Worm (Caenorhabditis elegans) whole organism, L2 larva: ENCODE data around the gene ZK218.11.

ENCODE experiments used
- C34F6.9 ChIP-seq: fragments of 150-350 bp; optimal IDR thresholded peaks from 2 replicates; lab custom pipeline; 2014; ENCODE audit warnings: missing biosample characterization, missing genetic modification characterization
- F13H6.1 ChIP-seq: sonication (generic microtip); optimal IDR thresholded peaks from 2 replicates; lab custom pipeline; 2016; ENCODE audit warnings: missing genetic modification characterization, missing compliant biosample characterization
- R02D3.7 ChIP-seq: fragments of 150-350 bp; optimal IDR thresholded peaks from 2 replicates; lab custom pipeline; 2014; ENCODE audit warnings: missing biosample characterization, missing genetic modification characterization
- Y55F3AM.14 ChIP-seq: fragments of 200-800 bp; sonication (Bioruptor generic); optimal IDR thresholded peaks from 2 replicates; lab custom pipeline; 2018; ENCODE audit warnings: mild to moderate bottlenecking, missing genetic modification characterization, missing compliant biosample characterization
- ZK546.5 ChIP-seq: sonication (generic microtip); optimal IDR thresholded peaks from 2 replicates; lab custom pipeline; 2017; ENCODE audit warnings: missing biosample characterization, missing genetic modification characterization
- alr-1 ChIP-seq: fragments of 150-350 bp; optimal IDR thresholded peaks from 2 replicates; lab custom pipeline; 2014; ENCODE audit warnings: missing biosample characterization, missing genetic modification characterization
- aly-2 ChIP-seq: fragments of 150-350 bp; optimal IDR thresholded peaks from 2 replicates; lab custom pipeline; 2014; ENCODE audit warnings: missing biosample characterization, missing genetic modification characterization
- ama-1 ChIP-seq: fragments of 150-350 bp; optimal IDR thresholded peaks from 2 replicates; lab custom pipeline; 2018; ENCODE audit warnings: inconsistent platforms
- ceh-82 ChIP-seq: fragments of 150-350 bp; optimal IDR thresholded peaks from 2 replicates; lab custom pipeline; 2014; ENCODE audit warnings: missing biosample characterization, missing genetic modification characterization
- crh-2 ChIP-seq: sonication (generic microtip); optimal IDR thresholded peaks from 2 replicates; lab custom pipeline; 2017; ENCODE audit warnings: missing biosample characterization, missing genetic modification characterization
- dmd-4 ChIP-seq: sonication (generic microtip); optimal IDR thresholded peaks from 2 replicates; lab custom pipeline; 2017; ENCODE audit warnings: missing biosample characterization, missing genetic modification characterization
- egl-27 ChIP-seq: sonication (generic microtip); optimal IDR thresholded peaks from 3 replicates; lab custom pipeline; 2017; ENCODE audit warnings: missing biosample characterization, missing genetic modification reagents, missing genetic modification characterization
- elt-1 ChIP-seq: fragments of 150-350 bp; optimal IDR thresholded peaks from 2 replicates; lab custom pipeline; 2014; ENCODE audit warnings: missing biosample characterization, missing genetic modification characterization
- elt-3 ChIP-seq: sonication (generic microtip); optimal IDR thresholded peaks from 2 replicates; lab custom pipeline; 2017; ENCODE audit warnings: missing biosample characterization, missing genetic modification characterization
- fos-1 ChIP-seq: fragments of 150-350 bp; optimal IDR thresholded peaks from 2 replicates; lab custom pipeline; 2014; ENCODE audit warnings: missing biosample characterization, missing genetic modification characterization
- gmeb-1 ChIP-seq: fragments of 150-350 bp; optimal IDR thresholded peaks from 2 replicates; lab custom pipeline; 2014; ENCODE audit warnings: missing biosample characterization, missing genetic modification characterization
- lin-11 ChIP-seq: fragments of 150-350 bp; sonication (generic microtip); optimal IDR thresholded peaks from 2 replicates; lab custom pipeline; 2014; ENCODE audit warnings: missing biosample characterization, missing genetic modification characterization, inconsistent platforms, mixed read lengths
- lsy-2 ChIP-seq, 2 experiments: fragments of 150-350 bp in 1 of 2; sonication (generic microtip) in 1 of 2; optimal IDR thresholded peaks; 2 replicates each; lab custom pipeline; 2014 to 2017; ENCODE audit warnings: missing biosample characterization in 2 of 2, missing genetic modification characterization in 2 of 2
- mab-5 ChIP-seq: fragments of 150-350 bp; optimal IDR thresholded peaks from 2 replicates; lab custom pipeline; 2014; ENCODE audit warnings: missing biosample characterization, missing genetic modification characterization
- mbf-1 ChIP-seq: sonication (generic microtip); optimal IDR thresholded peaks from 2 replicates; lab custom pipeline; 2017; ENCODE audit warnings: missing biosample characterization, missing genetic modification characterization
- mdl-1 ChIP-seq, 2 experiments: fragments of 150-350 bp in 1 of 2; sonication (generic microtip) in 1 of 2; optimal IDR thresholded peaks; 2 replicates each; lab custom pipeline; 2017; ENCODE audit warnings: missing biosample characterization in 2 of 2, missing genetic modification characterization in 2 of 2
- nhr-11 ChIP-seq: fragments of 150-350 bp; optimal IDR thresholded peaks from 2 replicates; lab custom pipeline; 2014; ENCODE audit warnings: missing biosample characterization, missing genetic modification characterization
- nhr-12 ChIP-seq: fragments of 150-350 bp; optimal IDR thresholded peaks from 2 replicates; lab custom pipeline; 2014; ENCODE audit warnings: missing biosample characterization, missing genetic modification characterization
- nhr-129 ChIP-seq: fragments of 150-350 bp; optimal IDR thresholded peaks from 2 replicates; lab custom pipeline; 2014; ENCODE audit warnings: missing biosample characterization, missing genetic modification characterization
- nhr-21 ChIP-seq: fragments of 150-350 bp; optimal IDR thresholded peaks from 2 replicates; lab custom pipeline; 2014; ENCODE audit warnings: missing biosample characterization, missing genetic modification characterization
- nhr-25 ChIP-seq: fragments of 150-350 bp; sonication (generic microtip); optimal IDR thresholded peaks from 3 replicates; lab custom pipeline; 2014; ENCODE audit warnings: missing biosample characterization, missing genetic modification characterization
- nhr-6 ChIP-seq: fragments of 150-350 bp; optimal IDR thresholded peaks from 2 replicates; lab custom pipeline; 2014; ENCODE audit warnings: missing biosample characterization, missing genetic modification characterization
- nhr-77 ChIP-seq: fragments of 150-350 bp; optimal IDR thresholded peaks from 2 replicates; lab custom pipeline; 2014; ENCODE audit warnings: missing biosample characterization, missing genetic modification characterization
- peb-1 ChIP-seq: fragments of 150-350 bp; optimal IDR thresholded peaks from 2 replicates; lab custom pipeline; 2014; ENCODE audit warnings: missing biosample characterization, missing genetic modification characterization
- sem-4 ChIP-seq: fragments of 150-350 bp; optimal IDR thresholded peaks from 2 replicates; lab custom pipeline; 2014; ENCODE audit warnings: missing biosample characterization, missing genetic modification reagents, missing genetic modification characterization
- skn-1 ChIP-seq: sonication (generic microtip); optimal IDR thresholded peaks from 2 replicates; lab custom pipeline; 2017; ENCODE audit warnings: missing biosample characterization, missing genetic modification characterization
- sma-9 ChIP-seq, 2 experiments: fragments of 150-350 bp in 1 of 2; sonication (generic microtip) in 1 of 2; optimal IDR thresholded peaks; 2 replicates each; lab custom pipeline; 2014 to 2016; ENCODE audit warnings: missing genetic modification characterization in 2 of 2, mild to moderate bottlenecking in 1 of 2, missing biosample characterization in 1 of 2, missing compliant biosample characterization in 1 of 2, missing genetic modification reagents in 1 of 2, moderate library complexity in 1 of 2
- snpc-4 ChIP-seq: fragments of 150-350 bp; optimal IDR thresholded peaks from 2 replicates; lab custom pipeline; 2014; ENCODE audit warnings: missing biosample characterization, missing genetic modification characterization
- unc-39 ChIP-seq: fragments of 150-350 bp; optimal IDR thresholded peaks from 2 replicates; lab custom pipeline; 2014; ENCODE audit warnings: missing biosample characterization, missing genetic modification characterization
- unc-62 ChIP-seq: fragments of 150-350 bp; optimal IDR thresholded peaks from 2 replicates; lab custom pipeline; 2014; ENCODE audit warnings: missing biosample characterization, missing genetic modification reagents, missing genetic modification characterization
- zag-1 ChIP-seq: fragments of 150-350 bp; optimal IDR thresholded peaks from 2 replicates; lab custom pipeline; 2014; ENCODE audit warnings: missing biosample characterization, missing genetic modification characterization
- ztf-1 ChIP-seq: fragments of 200-800 bp; sonication (Bioruptor generic); conservative IDR thresholded peaks from 2 replicates; pipeline ENCODE4 v1.3.6; 2022; ENCODE audit warnings: missing genetic modification characterization, missing compliant biosample characterization
- ztf-4 ChIP-seq: fragments of 150-350 bp; optimal IDR thresholded peaks from 2 replicates; lab custom pipeline; 2014; ENCODE audit warnings: missing biosample characterization, missing genetic modification characterization

ZK218.11 gene

DNA sequence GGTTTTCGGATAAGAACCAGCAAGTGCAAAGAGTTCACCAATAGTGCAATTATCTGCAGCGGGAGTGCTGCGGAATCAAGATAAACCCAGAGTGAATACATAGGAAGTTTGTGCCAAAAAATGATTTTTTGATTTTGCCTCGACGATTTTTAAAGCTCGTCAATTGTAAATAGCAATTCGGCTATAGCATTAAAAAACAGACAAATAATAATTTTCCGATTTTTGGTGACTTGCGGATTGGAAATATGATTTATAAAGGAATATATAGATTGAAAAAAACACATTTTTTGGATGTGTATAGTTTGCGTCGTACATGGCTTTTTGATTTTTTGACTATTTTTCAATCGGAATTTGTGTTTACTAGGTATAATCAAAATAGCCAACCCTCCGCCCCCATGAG is 28.4 kb downstream of the ZK218.11 start, which contains the start of gene srw-20:
TSS of gene srw-20 (minus strand) at position 101 of the 400 bp plus-strand sequence.
- TF ChIP-seq nhr-129 (tag; lab: Kevin White, UChicago), result no peak
- no peak for TF ChIP-seq mdl-1 (tag; optimal IDR thresholded peaks at IDR 0.05; lab: Kevin White, UChicago)
- no peak for TF ChIP-seq lin-11 (tag; lab: Kevin White, UChicago)
- no peak for TF ChIP-seq ceh-82 (tag; lab: Kevin White, UChicago)
- no peak for TF ChIP-seq skn-1
- TF ChIP-seq fos-1 (tag; lab: Kevin White, UChicago), result no peak
- TF ChIP-seq ztf-1 (GFP tag; lab: Robert Waterston, UW), result no peak
- no peak for TF ChIP-seq elt-3
- no peak for TF ChIP-seq ztf-4
- TF ChIP-seq F13H6.1 (tag; lab: Kevin White, UChicago), result no peak
- TF ChIP-seq nhr-77 (tag; lab: Kevin White, UChicago), result no peak

DNA sequence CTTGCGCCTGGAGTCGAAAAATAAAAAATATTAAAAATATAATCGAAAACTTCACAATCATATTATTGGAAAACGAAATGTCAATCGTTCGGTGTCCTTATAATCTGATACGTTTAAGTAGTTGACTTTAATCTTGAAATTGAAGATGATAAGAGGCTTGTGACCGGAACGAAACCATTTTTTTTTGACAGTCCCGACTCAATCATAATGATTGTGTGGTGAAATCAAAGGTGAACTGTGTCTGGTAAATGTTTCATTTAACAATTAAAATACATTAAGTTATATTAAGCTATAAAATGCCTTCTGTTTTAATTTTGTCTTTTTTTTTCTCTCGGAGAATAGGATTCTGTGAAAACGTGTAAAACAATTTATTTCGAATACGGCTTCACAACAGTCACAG is 30.3 kb downstream of the ZK218.11 start, which contains the start of gene T05E12.3:
TSS of gene T05E12.3 (minus strand) at position 101 of the 400 bp plus-strand sequence.
- no peak for TF ChIP-seq sma-9 (GFP tag; optimal IDR thresholded peaks at IDR 0.05; lab: Kevin White, UChicago)
- TF ChIP-seq sma-9 (tag; optimal IDR thresholded peaks at IDR 0.05; lab: Kevin White, UChicago), result no peak
- no peak for TF ChIP-seq C34F6.9
- no peak for TF ChIP-seq lin-11 (tag; lab: Kevin White, UChicago)
- no peak for TF ChIP-seq zag-1 (tag; lab: Kevin White, UChicago)
- no peak for TF ChIP-seq F13H6.1 (tag; lab: Kevin White, UChicago)
- no peak for TF ChIP-seq lsy-2 (tag; optimal IDR thresholded peaks at IDR 0.05; lab: Kevin White, UChicago)
- TF ChIP-seq ama-1 (lab: Kevin White, UChicago), result no peak
- no peak for TF ChIP-seq unc-39 (tag; lab: Kevin White, UChicago)
- TF ChIP-seq nhr-11 (tag; lab: Kevin White, UChicago), result no peak
- TF ChIP-seq ztf-4, result no peak
- no peak for TF ChIP-seq peb-1 (tag; lab: Kevin White, UChicago)
- TF ChIP-seq egl-27 (tag; lab: Kevin White, UChicago), result no peak
- TF ChIP-seq snpc-4 (tag; lab: Kevin White, UChicago), result no peak
- no peak for TF ChIP-seq gmeb-1 (tag; lab: Kevin White, UChicago)
- TF ChIP-seq, all 48 proteins: peak for 0

DNA sequence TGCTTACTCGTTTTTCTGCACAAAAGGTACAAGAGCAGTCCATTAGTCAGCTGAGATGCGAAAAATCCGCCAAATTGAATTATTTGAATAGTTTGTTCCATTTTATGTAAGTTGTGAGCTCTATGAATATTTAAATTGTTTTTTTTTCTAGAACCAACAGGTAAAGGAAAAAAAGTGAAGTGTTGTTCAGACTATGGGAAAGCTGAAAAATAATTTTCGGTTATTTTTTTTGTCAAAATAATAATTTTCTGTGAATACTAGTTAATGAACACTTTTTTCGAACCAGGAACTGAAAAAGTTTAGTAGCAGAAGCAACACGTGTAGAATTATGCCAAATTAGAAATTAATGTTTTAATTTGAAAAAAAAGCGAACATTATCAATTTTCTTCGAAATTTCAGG is 32.3 kb downstream of the ZK218.11 start, which contains the start of gene str-125:
TSS of gene str-125 (minus strand) at position 101 of the 400 bp plus-strand sequence.
- no peak for TF ChIP-seq ztf-1 (GFP tag; lab: Robert Waterston, UW)
- no peak for TF ChIP-seq R02D3.7 (tag; lab: Kevin White, UChicago)
- TF ChIP-seq elt-1, result no peak
- no peak for TF ChIP-seq sem-4 (tag; lab: Kevin White, UChicago)
- no peak for TF ChIP-seq nhr-25 (tag; lab: Kevin White, UChicago)
- no peak for TF ChIP-seq nhr-21 (tag; lab: Kevin White, UChicago)
- no peak for TF ChIP-seq unc-62
- TF ChIP-seq lsy-2 (tag; optimal IDR thresholded peaks at IDR 0.05; lab: Kevin White, UChicago), result no peak
- TF ChIP-seq snpc-4 (tag; lab: Kevin White, UChicago), result no peak
- TF ChIP-seq crh-2 (tag; lab: Kevin White, UChicago), result no peak
- TF ChIP-seq alr-1 (tag; lab: Kevin White, UChicago), result no peak
- no peak for TF ChIP-seq dmd-4 (tag; lab: Kevin White, UChicago)
- no peak for TF ChIP-seq Y55F3AM.14 (GFP tag; lab: Kevin White, UChicago)
- no peak for TF ChIP-seq elt-3
- TF ChIP-seq nhr-12 (tag; lab: Kevin White, UChicago), result no peak
- TF ChIP-seq nhr-11 (tag; lab: Kevin White, UChicago), result no peak
- no peak for TF ChIP-seq nhr-129 (tag; lab: Kevin White, UChicago)
- no peak for TF ChIP-seq nhr-6 (tag; lab: Kevin White, UChicago)
- no peak for TF ChIP-seq lin-11 (tag; lab: Kevin White, UChicago)

DNA sequence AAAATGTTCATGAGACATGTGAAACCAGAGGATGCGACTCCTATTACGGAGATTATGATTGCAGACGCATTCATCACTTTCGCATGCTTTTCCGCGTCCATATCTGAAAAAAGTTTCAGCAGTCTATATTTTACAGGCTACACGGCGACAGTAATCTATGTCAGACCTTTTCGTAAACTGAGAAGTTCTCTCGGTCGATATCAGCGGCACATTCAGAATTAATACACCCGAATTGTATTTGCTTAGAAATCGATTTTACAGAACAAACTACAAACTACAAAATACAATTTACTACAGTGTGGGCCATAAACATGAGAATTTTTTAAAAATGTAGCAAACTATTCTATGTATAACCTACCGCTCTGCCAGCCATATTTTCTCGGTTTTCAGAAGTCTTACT is 36.6 kb downstream of the ZK218.11 start, which contains the start of gene srbc-14:
TSS of gene srbc-14 (minus strand) at position 101 of the 400 bp plus-strand sequence.
- no peak for TF ChIP-seq mbf-1 (tag; lab: Kevin White, UChicago)
- TF ChIP-seq ZK546.5 (tag; lab: Kevin White, UChicago), result no peak
- TF ChIP-seq aly-2 (tag; lab: Kevin White, UChicago), result no peak
- TF ChIP-seq unc-62, result no peak
- TF ChIP-seq mab-5 (tag; lab: Kevin White, UChicago), result no peak
- no peak for TF ChIP-seq snpc-4 (tag; lab: Kevin White, UChicago)
- no peak for TF ChIP-seq ztf-4
